Fruit fly (Drosophila melanogaster) whole organism: ENCODE results near the gene CG43773.

ENCODE experiments used
- pan ChIP-seq: fragments of >200 bp; optimal IDR thresholded peaks from 2 replicates; lab custom pipeline; 2017
- psq ChIP-seq: fragments of >200 bp; optimal IDR thresholded peaks from 2 replicates; lab custom pipeline; 2017
- usp ChIP-seq: fragments of >200 bp; optimal IDR thresholded peaks from 2 replicates; lab custom pipeline; 2017; ENCODE audit warnings: missing biosample characterization, missing genetic modification characterization, mixed read lengths

dm6 chr2L:4003780-4004179 is 3.7 kb upstream of the CG43773 start, which contains the start of gene CG34176:
- no peak for TF ChIP-seq psq (lab: Kevin White, UChicago)
- no peak for TF ChIP-seq usp
- no peak for TF ChIP-seq pan (lab: Kevin White, UChicago)
